Fruit fly (Drosophila melanogaster) whole organism: Measurements from ENCODE around the gene Svil.

ENCODE experiments used
- CG8478 ChIP-seq: fragments of >200 bp; optimal IDR thresholded peaks from 2 replicates; lab custom pipeline; 2018; ENCODE audit warnings: inconsistent platforms
- EcR ChIP-seq, 2 experiments: fragments of >200 bp; optimal IDR thresholded peaks; 2 replicates each; lab custom pipeline; 2017; ENCODE audit warnings: missing biosample characterization in 2 of 2, missing genetic modification characterization in 2 of 2, missing genetic modification reagents in 2 of 2
- psq ChIP-seq: fragments of >200 bp; optimal IDR thresholded peaks from 2 replicates; lab custom pipeline; 2017
- usp ChIP-seq: fragments of >200 bp; optimal IDR thresholded peaks from 2 replicates; lab custom pipeline; 2017; ENCODE audit warnings: missing biosample characterization, missing genetic modification characterization, mixed read lengths

DNA sequence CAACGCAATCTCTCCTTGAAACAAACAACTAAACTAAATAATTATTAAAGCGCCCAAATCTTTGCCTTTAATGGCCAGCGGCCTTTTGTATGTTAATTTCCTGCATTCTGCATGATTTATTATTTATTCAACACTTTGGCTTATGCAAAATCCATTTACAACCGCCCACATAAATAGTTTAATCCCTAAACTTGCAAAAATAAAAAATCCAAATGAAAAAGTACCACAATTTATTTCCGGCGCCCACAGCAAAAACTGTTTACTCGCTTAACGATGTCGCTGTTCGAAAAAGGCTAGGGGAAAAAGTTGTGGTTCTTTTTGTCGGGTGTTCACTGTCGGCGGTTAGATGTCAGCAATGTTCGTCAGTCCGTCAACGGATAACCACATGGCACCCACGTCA is 46.6 kb downstream of the Svil start:
- no peak for TF ChIP-seq usp (GFP tag; lab: Kevin White, UChicago)
- no peak for TF ChIP-seq CG8478
- TF ChIP-seq psq (lab: Kevin White, UChicago) = no peak
- TF ChIP-seq EcR (GFP tag; optimal IDR thresholded peaks at IDR 0.05; lab: Kevin White, UChicago) = no peak
